Worm (Caenorhabditis elegans): ENCODE results near the gene rpl-36.

rpl-36 gene

DNA sequence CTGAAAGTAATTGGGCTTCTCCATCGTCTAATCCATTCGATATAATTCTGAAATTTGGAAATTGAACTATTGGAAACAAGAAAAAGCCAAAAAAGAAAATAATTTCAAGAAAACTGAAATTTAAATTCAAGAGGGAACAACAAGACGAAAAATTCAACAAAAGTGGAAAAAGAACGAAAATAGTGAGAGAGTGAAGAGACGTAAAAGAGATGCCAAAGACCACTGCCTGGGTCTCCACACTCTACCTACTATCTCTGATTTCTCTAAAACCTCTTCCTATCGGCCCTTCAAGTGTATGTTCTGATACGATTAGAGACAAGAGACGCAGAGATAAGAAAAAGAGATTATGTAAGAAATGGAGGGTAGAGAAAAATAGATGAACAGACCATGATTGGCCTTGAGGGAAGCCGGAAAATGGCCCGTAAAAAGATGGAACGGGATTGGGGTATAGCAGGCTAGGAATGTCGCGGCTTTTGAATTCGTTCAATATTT lies 26.3 kb upstream of the rpl-36 start, which contains the start of gene ogt-1 (continued):
- TF ChIP-seq cebp-2 (GFP tag; IDR thresholded peaks at IDR 0.05): no peak

DNA sequence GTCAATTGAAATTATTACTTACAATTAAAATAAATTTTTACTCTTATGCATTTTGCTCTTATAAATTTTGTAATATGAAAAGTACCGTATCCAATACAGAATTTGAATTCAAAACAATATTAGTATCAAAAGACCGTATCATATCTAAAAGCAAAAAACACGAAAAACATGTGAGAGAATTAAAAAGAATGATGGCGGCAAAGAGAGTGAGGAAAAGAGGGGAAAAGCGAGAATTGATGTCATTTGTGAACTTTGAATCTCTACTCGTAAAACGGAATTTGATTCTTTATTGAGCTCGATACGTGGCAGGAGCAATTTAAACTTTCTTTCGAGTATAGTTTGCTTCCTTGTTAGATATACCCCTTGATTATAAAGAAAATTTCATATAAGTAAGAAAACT lies 25.5 kb upstream of the rpl-36 start:
- TF ChIP-seq tlf-1 (GFP tag; optimal IDR thresholded peaks at IDR 0.05) (no peak), attf-5 (GFP tag; optimal IDR thresholded peaks at IDR 0.05) (no peak), nhr-179 (tag; optimal IDR thresholded peaks at IDR 0.05) (no peak), hmg-1.2 (GFP tag; IDR thresholded peaks at IDR 0.05) (peak; percentile 4; the same call in 1 of the 2 replicates), lin-26 (GFP tag; IDR thresholded peaks at IDR 0.05) (0 out of 2 replicates have a peak, but pooled peaks have one; percentile 23), zfh-2 (GFP tag; conservative IDR thresholded peaks at IDR 0.05) (no peak), ceh-79 (tag; optimal IDR thresholded peaks at IDR 0.05) (no peak)

DNA sequence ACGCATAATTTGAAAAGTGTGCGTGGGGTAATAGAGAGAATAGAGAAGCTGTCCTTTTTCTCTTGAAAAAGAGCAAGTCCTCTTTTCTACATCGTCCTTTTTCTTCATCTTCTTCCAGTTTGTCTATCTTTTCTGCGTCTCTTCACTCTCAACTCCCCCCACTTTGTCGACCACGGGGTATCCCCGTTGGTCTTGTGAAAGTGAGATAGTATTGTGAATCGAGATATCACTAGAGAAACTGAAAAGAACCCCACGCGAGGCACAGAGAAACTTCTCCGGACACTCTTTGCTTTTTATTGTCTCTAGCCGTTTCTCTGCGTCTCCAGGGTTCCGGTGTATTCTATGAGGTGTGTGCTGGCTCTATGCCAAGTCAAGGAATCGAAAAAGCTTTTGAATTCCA lies 24.4 kb upstream of the rpl-36 start:
- TF ChIP-seq repo-1 (tag; optimal IDR thresholded peaks at IDR 0.05) (peak; percentile 55), ceh-58 (GFP tag; IDR thresholded peaks at IDR 0.05) (no peak), egl-18 (GFP tag; IDR thresholded peaks at IDR 0.05) (no peak), lin-40 (tag; optimal IDR thresholded peaks at IDR 0.05) (peak; percentile 89), unc-130 (GFP tag; optimal IDR thresholded peaks at IDR 0.05) (no peak), F57C9.4 (tag; optimal IDR thresholded peaks at IDR 0.05) (no peak), F22D6.2 (tag; optimal IDR thresholded peaks at IDR 0.05) (peak; percentile 3), attf-6 (GFP tag; IDR thresholded peaks at IDR 0.05) (no peak), ZK185.1 (tag; optimal IDR thresholded peaks at IDR 0.05; ENCODE audit: poor library complexity, severe bottlenecking) (peak; percentile 54), let-526 (GFP tag; IDR thresholded peaks at IDR 0.05) (peak; percentile 12; the same call in 1 of the 2 replicates), ets-4 (GFP tag; optimal IDR thresholded peaks at IDR 0.05) (peak; percentile 26), D2030.7 (GFP tag; IDR thresholded peaks at IDR 0.05) (no peak), chd-7 (tag; optimal IDR thresholded peaks at IDR 0.05) (peak; percentile 87), C17E4.6 (GFP tag; IDR thresholded peaks at IDR 0.05) (0 out of 2 replicates have a peak, but pooled peaks have one; percentile 19), tlf-1 (GFP tag; optimal IDR thresholded peaks at IDR 0.05) (peak; percentile 60), mes-4 (tag; optimal IDR thresholded peaks at IDR 0.05) (no peak), ztf-22 (GFP tag; optimal IDR thresholded peaks at IDR 0.05) (no peak), nhr-27 (tag; optimal IDR thresholded peaks at IDR 0.05) (no peak), pha-4 (tag; optimal IDR thresholded peaks at IDR 0.05) (peak; percentile 38), attf-3 (GFP tag; conservative IDR thresholded peaks at IDR 0.05) (peak; percentile 49), nfya-1 (tag; optimal IDR thresholded peaks at IDR 0.05; ENCODE audit: borderline replicate concordance, insufficient read depth) (no peak), efl-1 (GFP tag; optimal IDR thresholded peaks at IDR 0.05) (no peak), lsy-27 (tag; optimal IDR thresholded peaks at IDR 0.05; ENCODE audit: borderline replicate concordance, insufficient read depth) (no peak), ceh-79 (tag; optimal IDR thresholded peaks at IDR 0.05) (no peak), rpc-1 (optimal IDR thresholded peaks at IDR 0.05) (no peak), rpc-1 (tag; optimal IDR thresholded peaks at IDR 0.05) (no peak), akir-1 (GFP tag; optimal IDR thresholded peaks at IDR 0.05) (no peak), madf-10 (tag; optimal IDR thresholded peaks at IDR 0.05) (peak; percentile 71), ccch-3 (GFP tag; optimal IDR thresholded peaks at IDR 0.05) (no peak), pbrm-1 (GFP tag; IDR thresholded peaks at IDR 0.05) (peak; percentile 82), cebp-1 (GFP tag; IDR thresholded peaks at IDR 0.05) (no peak), cebp-1 (tag; optimal IDR thresholded peaks at IDR 0.05) (peak; percentile 88), mel-28 (tag; optimal IDR thresholded peaks at IDR 0.05; ENCODE audit: borderline replicate concordance) (no peak), rcor-1 (GFP tag; IDR thresholded peaks at IDR 0.05) (peak; percentile 30; the same call in 1 of the 2 replicates), F52B5.7 (tag; optimal IDR thresholded peaks at IDR 0.05) (peak; percentile 58), madf-6 (GFP tag; IDR thresholded peaks at IDR 0.05) (0 out of 2 replicates have a peak, but pooled peaks have one; percentile 18), zfh-2 (GFP tag; conservative IDR thresholded peaks at IDR 0.05) (peak; percentile 81), F23B12.7 (tag; optimal IDR thresholded peaks at IDR 0.05; ENCODE audit: insufficient read depth) (no peak), B0261.1 (tag; optimal IDR thresholded peaks at IDR 0.05) (no peak), hmg-20 (GFP tag; IDR thresholded peaks at IDR 0.05) (no peak)
